Fruit fly (Drosophila melanogaster): ENCODE results near the gene cic.

- no peak for TF ChIP-seq psq (optimal IDR thresholded peaks at IDR 0.05)
- no peak for TF ChIP-seq CG8478 (optimal IDR thresholded peaks at IDR 0.05)
- TF ChIP-seq Dll (optimal IDR thresholded peaks at IDR 0.05), result no peak
- TF ChIP-seq EcR (GFP tag; optimal IDR thresholded peaks at IDR 0.05), result no peak
Measured at dm6 chr3R:20252443-20252913, at the start of gene cic.
